Fruit fly (Drosophila melanogaster): ENCODE data around the gene CG8565.

Gene CG8565

dm6 chrX:15805523-15805922 lies 32.1 kb upstream of the CG8565 start (continued):
- TF ChIP-seq CG15269 (tag; optimal IDR thresholded peaks at IDR 0.05) (no peak), sna (GFP tag; IDR thresholded peaks at IDR 0.05; ENCODE audit: partially characterized antibody) (no peak), br (optimal IDR thresholded peaks at IDR 0.05) (no peak), vfl (GFP tag; optimal IDR thresholded peaks at IDR 0.05) (no peak), CG15479 (GFP tag; optimal IDR thresholded peaks at IDR 0.05) (no peak), org-1 (GFP tag; optimal IDR thresholded peaks at IDR 0.05) (no peak), CG1529 (GFP tag; optimal IDR thresholded peaks at IDR 0.05) (no peak), CG1792 (GFP tag; optimal IDR thresholded peaks at IDR 0.05) (no peak), MBD-R2 (GFP tag; IDR thresholded peaks at IDR 0.05) (no peak), CG6854 (GFP tag; optimal IDR thresholded peaks at IDR 0.05) (peak; percentile 11)

- TF ChIP-seq CG8290 (GFP tag; optimal IDR thresholded peaks at IDR 0.05), result peak; percentile 25
- TF ChIP-seq CG8290 (tag; optimal IDR thresholded peaks at IDR 0.05), result no peak
- no peak for TF ChIP-seq tgo (GFP tag; IDR thresholded peaks at IDR 0.05)
- peak; percentile 6 for TF ChIP-seq stwl (tag; optimal IDR thresholded peaks at IDR 0.05)
- TF ChIP-seq sens (GFP tag), result peak; percentile 61
- TF ChIP-seq HLHmδ (GFP tag; optimal IDR thresholded peaks at IDR 0.05), result no peak
- TF ChIP-seq Lhr (GFP tag; optimal IDR thresholded peaks at IDR 0.05), result peak; percentile 6
- no peak for TF ChIP-seq CG11723 (GFP tag; optimal IDR thresholded peaks at IDR 0.05)
- TF ChIP-seq CG13894 (tag; optimal IDR thresholded peaks at IDR 0.05), result no peak
- peak; percentile 52 for TF ChIP-seq Ets65A (GFP tag)
Measured at dm6 chrX:15807915-15808314, 29.7 kb upstream of the CG8565 start.

dm6 chrX:15809255-15809654 lies 28.4 kb upstream of the CG8565 start, which contains the start of gene CG8509:
CG8509 (plus strand) TSS chrX:15809555.
- TF ChIP-seq CG4282 (GFP tag; optimal IDR thresholded peaks at IDR 0.05) (no peak), Scr (GFP tag; IDR thresholded peaks at IDR 0.05; ENCODE audit: partially characterized antibody) (no peak), CG9437 (GFP tag; optimal IDR thresholded peaks at IDR 0.05) (no peak)

dm6 chrX:15811666-15812614 lies 25.7 kb upstream of the CG8565 start:
- TF ChIP-seq CG2120 (GFP tag; optimal IDR thresholded peaks at IDR 0.05) (no peak), CG1792 (GFP tag; optimal IDR thresholded peaks at IDR 0.05) (no peak), hbn (GFP tag; IDR thresholded peaks at IDR 0.05; ENCODE audit: partially characterized antibody) (peak; percentile 27; the same call in 1 of the 2 replicates), Hey (tag; optimal IDR thresholded peaks at IDR 0.05) (peak; percentile 8), Fer1 (GFP tag; optimal IDR thresholded peaks at IDR 0.05) (peak; percentile 12), abd-A (tag; optimal IDR thresholded peaks at IDR 0.05) (peak; percentile 64), cato (GFP tag; optimal IDR thresholded peaks at IDR 0.05; ENCODE audit: borderline replicate concordance) (no peak), Nf-YA (GFP tag; IDR thresholded peaks at IDR 0.05) (no peak), Mrtf (GFP tag; IDR thresholded peaks at IDR 0.05) (no peak), Aef1 (GFP tag; IDR thresholded peaks at IDR 0.05) (peak; percentile 61), Nf-YB (GFP tag; optimal IDR thresholded peaks at IDR 0.05) (peak; percentile 13), Fer3 (tag; optimal IDR thresholded peaks at IDR 0.05) (no peak), zfh2 (GFP tag; optimal IDR thresholded peaks at IDR 0.05) (no peak), sob (GFP tag; IDR thresholded peaks at IDR 0.05) (no peak), kay (GFP tag; optimal IDR thresholded peaks at IDR 0.05) (peak; percentile 45), CG14860 (GFP tag; IDR thresholded peaks at IDR 0.05; ENCODE audit: partially characterized antibody) (no peak), Jarid2 (GFP tag; optimal IDR thresholded peaks at IDR 0.05) (peak; percentile 49), aop (GFP tag; IDR thresholded peaks at IDR 0.05) (no peak), CG3065 (GFP tag; optimal IDR thresholded peaks at IDR 0.05) (no peak), CG9727 (GFP tag; optimal IDR thresholded peaks at IDR 0.05) (no peak), corto (GFP tag; optimal IDR thresholded peaks at IDR 0.05) (peak; percentile 54), chm (GFP tag; IDR thresholded peaks at IDR 0.05) (peak; percentile 26; the same call in 1 of the 2 replicates), CG3163 (GFP tag; optimal IDR thresholded peaks at IDR 0.05) (peak; percentile 67), kni (GFP tag; optimal IDR thresholded peaks at IDR 0.05) (peak; percentile 98)

Data from whole organism, embryonic.